Worm (Caenorhabditis elegans) whole organism, late embryonic: ENCODE measurements around the gene B0303.14.

Experiments
- K09A11.1 ChIP-seq: sonication (generic microtip); optimal IDR thresholded peaks from 2 replicates; lab custom pipeline; 2017; ENCODE audit warnings: antibody characterized with exemption, mild to moderate bottlenecking, missing genetic modification characterization, missing compliant biosample characterization; ENCODE audit not compliant: insufficient read depth
- ceh-14 ChIP-seq: sonication (generic microtip); optimal IDR thresholded peaks from 2 replicates; lab custom pipeline; 2016; ENCODE audit warnings: missing genotype, missing genetic modification characterization, missing compliant biosample characterization
- ceh-22 ChIP-seq: sonication (generic microtip); optimal IDR thresholded peaks from 2 replicates; lab custom pipeline; 2017; ENCODE audit warnings: missing biosample characterization, missing genetic modification characterization
- ceh-34 ChIP-seq: sonication (generic microtip); optimal IDR thresholded peaks from 2 replicates; lab custom pipeline; 2016; ENCODE audit warnings: mild to moderate bottlenecking, missing genetic modification characterization, missing compliant biosample characterization
- ceh-45 ChIP-seq: fragments of 200-800 bp; sonication (Bioruptor generic); IDR thresholded peaks from 2 replicates; pipeline ENCODE4 v1.3.6; 2022; ENCODE audit warnings: missing genetic modification reagents, missing genetic modification characterization, missing compliant biosample characterization
- ceh-48 ChIP-seq: sonication (generic microtip); optimal IDR thresholded peaks from 2 replicates; lab custom pipeline; 2016; ENCODE audit warnings: missing genetic modification characterization, inconsistent platforms, missing compliant biosample characterization
- ceh-9 ChIP-seq: sonication (generic microtip); optimal IDR thresholded peaks from 2 replicates; lab custom pipeline; 2016; ENCODE audit warnings: mild to moderate bottlenecking, missing genetic modification characterization, inconsistent platforms, missing compliant biosample characterization
- che-1 ChIP-seq: sonication (generic microtip); optimal IDR thresholded peaks from 2 replicates; lab custom pipeline; 2016; ENCODE audit warnings: mild to moderate bottlenecking, missing genetic modification characterization, missing compliant biosample characterization
- dve-1 ChIP-seq: sonication (generic microtip); optimal IDR thresholded peaks from 2 replicates; lab custom pipeline; 2017; ENCODE audit warnings: antibody characterized with exemption, mild to moderate bottlenecking, missing genetic modification characterization, missing compliant biosample characterization
- elt-4 ChIP-seq: sonication (generic microtip); optimal IDR thresholded peaks from 2 replicates; lab custom pipeline; 2016; ENCODE audit warnings: missing genetic modification characterization, missing compliant biosample characterization
- eyg-1 ChIP-seq: sonication (generic microtip); optimal IDR thresholded peaks from 2 replicates; lab custom pipeline; 2016; ENCODE audit warnings: missing genotype, missing genetic modification characterization, missing compliant biosample characterization
- fax-1 ChIP-seq: sonication (generic microtip); optimal IDR thresholded peaks from 2 replicates; lab custom pipeline; 2016; ENCODE audit warnings: missing genotype, missing genetic modification characterization, missing compliant biosample characterization
- fkh-6 ChIP-seq: sonication (generic microtip); optimal IDR thresholded peaks from 2 replicates; lab custom pipeline; 2016; ENCODE audit warnings: missing genetic modification characterization, missing compliant biosample characterization
- hlh-30 ChIP-seq: sonication (generic microtip); optimal IDR thresholded peaks from 2 replicates; lab custom pipeline; 2017; ENCODE audit warnings: antibody characterized with exemption, missing genetic modification characterization, missing compliant biosample characterization; ENCODE audit not compliant: insufficient read depth
- madf-2 ChIP-seq: sonication (generic microtip); optimal IDR thresholded peaks from 2 replicates; lab custom pipeline; 2017; ENCODE audit warnings: missing genetic modification characterization, missing compliant biosample characterization
- pax-1 ChIP-seq: fragments of 150-350 bp; optimal IDR thresholded peaks from 2 replicates; lab custom pipeline; 2014; ENCODE audit warnings: missing biosample characterization, missing genetic modification characterization
- rnt-1 ChIP-seq: sonication (generic microtip); optimal IDR thresholded peaks from 2 replicates; lab custom pipeline; 2016; ENCODE audit warnings: missing genetic modification characterization, missing compliant biosample characterization
- unc-55 ChIP-seq: sonication (generic microtip); optimal IDR thresholded peaks from 2 replicates; lab custom pipeline; 2017; ENCODE audit warnings: missing biosample characterization, missing genetic modification reagents, missing genetic modification characterization

Gene B0303.14

DNA sequence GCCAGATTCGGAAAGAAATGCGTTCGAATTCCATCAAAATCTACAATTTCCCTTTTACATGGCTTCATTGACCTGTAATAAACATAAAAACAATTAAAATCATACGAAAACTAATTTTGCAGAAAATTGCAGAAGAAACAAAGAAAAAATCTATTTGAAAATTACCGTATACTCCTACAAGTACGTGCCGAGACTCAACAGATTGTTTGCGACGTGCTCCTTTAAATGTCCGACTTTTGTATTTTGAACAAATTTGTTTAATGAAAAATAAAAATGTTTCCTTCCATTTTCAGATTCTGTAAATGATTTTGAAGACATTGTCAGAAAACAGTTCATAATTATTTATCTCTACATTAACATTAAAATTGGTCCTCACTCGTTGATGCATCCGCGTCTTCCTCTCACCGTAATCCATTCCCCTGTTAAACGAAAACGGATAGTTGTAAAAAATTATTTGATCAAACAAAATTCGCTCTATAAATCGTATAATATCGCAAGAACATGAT is 41.0 kb downstream of the B0303.14 start, which contains the start of gene pgl-2:
TSS of gene pgl-2 (minus strand) at position 456 of the 506 bp plus-strand sequence.
- TF ChIP-seq ceh-14 (tag; lab: Kevin White, UChicago), result no peak
- no peak for TF ChIP-seq pax-1 (tag; lab: Kevin White, UChicago)
- no peak for TF ChIP-seq dve-1 (tag; lab: Kevin White, UChicago)
- no peak for TF ChIP-seq ceh-34 (tag; lab: Kevin White, UChicago)
- no peak for TF ChIP-seq unc-55 (GFP tag; lab: Kevin White, UChicago)
- TF ChIP-seq K09A11.1 (tag; lab: Kevin White, UChicago), result no peak
- TF ChIP-seq eyg-1, result no peak
- TF ChIP-seq fkh-6 (tag; lab: Kevin White, UChicago), result no peak
- TF ChIP-seq madf-2 (tag; lab: Kevin White, UChicago), result no peak
- no peak for TF ChIP-seq rnt-1 (tag; lab: Kevin White, UChicago)

DNA sequence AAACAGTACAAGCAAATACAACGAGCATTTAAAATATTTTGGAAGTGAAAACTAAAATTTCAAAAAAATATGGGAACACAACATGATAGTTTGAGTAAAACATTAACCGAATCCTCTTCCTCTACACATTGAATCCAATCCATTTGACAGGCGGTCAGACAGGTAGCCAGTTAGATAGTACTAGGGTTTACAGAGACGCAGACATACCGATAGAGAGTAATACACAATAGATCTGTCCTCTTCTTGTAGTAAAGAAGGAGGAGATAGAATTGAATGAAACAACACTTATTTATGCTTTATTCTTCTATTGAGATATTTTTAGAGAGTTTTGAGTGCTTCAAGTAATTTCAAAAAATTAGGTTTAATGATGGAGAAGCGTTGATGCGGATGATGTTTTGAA is 47.3 kb downstream of the B0303.14 start:
- TF ChIP-seq ceh-9 (tag; lab: Kevin White, UChicago) (no peak), unc-55 (GFP tag; lab: Kevin White, UChicago) (peak; percentile 11)

DNA sequence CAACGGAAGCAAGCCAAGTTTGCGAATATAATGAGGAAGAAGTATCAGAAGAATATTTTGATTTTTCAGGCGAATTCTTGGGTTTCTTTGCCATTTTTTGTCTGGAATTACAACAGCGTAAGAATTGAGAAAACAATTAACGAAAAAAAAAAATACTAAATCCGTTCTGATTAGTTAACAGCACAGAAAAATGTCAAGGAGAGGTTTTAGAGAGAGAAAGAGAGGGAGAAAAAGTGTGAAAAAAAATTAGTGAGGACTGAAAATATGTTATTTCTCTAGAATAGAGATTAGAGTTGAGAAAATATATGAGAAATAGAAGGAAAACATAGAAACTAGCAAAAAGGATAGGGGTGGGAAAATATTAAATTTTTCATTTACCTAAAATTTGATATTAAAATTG is 48.6 kb downstream of the B0303.14 start, which contains the start of gene dpy-19:
TSS of gene dpy-19 (minus strand) at position 101 of the 400 bp plus-strand sequence.
- no peak for TF ChIP-seq fax-1 (tag; lab: Kevin White, UChicago)
- no peak for TF ChIP-seq ceh-48 (tag; lab: Kevin White, UChicago)
- no peak for TF ChIP-seq elt-4 (tag; lab: Kevin White, UChicago)
- no peak for TF ChIP-seq che-1 (tag; lab: Kevin White, UChicago)
- no peak for TF ChIP-seq ceh-45 (GFP tag; lab: Robert Waterston, UW)
- TF ChIP-seq, all 69 proteins: peak for 0

DNA sequence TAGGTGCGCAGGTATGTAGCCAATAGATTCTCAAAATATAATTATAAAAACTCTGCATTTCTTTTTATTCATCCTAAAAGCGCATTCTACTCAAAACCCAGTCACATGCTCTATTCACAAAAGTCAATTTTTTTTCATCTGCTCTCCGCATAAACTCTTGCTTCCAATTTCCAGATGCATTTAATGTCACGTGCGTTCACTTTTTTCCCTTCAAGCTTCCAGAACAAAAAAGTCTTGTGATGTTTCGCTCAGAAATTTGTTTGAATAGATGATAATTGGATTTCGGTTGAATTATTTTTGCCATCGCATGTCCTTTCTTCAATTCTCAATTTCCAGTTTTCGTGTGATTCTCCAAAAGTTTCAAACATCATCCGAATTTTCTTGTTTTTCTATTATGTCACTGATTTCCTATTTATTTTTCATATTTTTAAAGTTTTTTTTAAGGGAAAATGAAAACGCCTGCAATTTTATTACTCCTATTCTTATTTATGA is 51.0 kb downstream of the B0303.14 start, which contains the start of gene F22B7.1:
TSS of gene F22B7.1 (plus strand) at position 442 of the 492 bp plus-strand sequence.
- no peak for TF ChIP-seq ceh-22 (tag; lab: Kevin White, UChicago)
- TF ChIP-seq hlh-30 (tag; lab: Kevin White, UChicago), result peak; percentile 21
- TF ChIP-seq, all 69 proteins: peak for 1
